Worm (Caenorhabditis elegans) whole organism, L3 larva: ENCODE measurements around the gene F57H12.5.

Experiments
- aly-2 ChIP-seq: fragments of 150-350 bp; optimal IDR thresholded peaks from 2 replicates; lab custom pipeline; 2014; ENCODE audit warnings: missing biosample characterization, missing genetic modification characterization
- lin-39 ChIP-seq: fragments of 150-350 bp; optimal IDR thresholded peaks from 2 replicates; lab custom pipeline; 2018; ENCODE audit warnings: missing biosample characterization, missing genetic modification reagents, missing genetic modification characterization
- nfya-1 ChIP-seq: sonication (generic microtip); optimal IDR thresholded peaks from 2 replicates; lab custom pipeline; 2017; ENCODE audit warnings: missing genetic modification characterization, mild to moderate bottlenecking, missing compliant biosample characterization, antibody characterized with exemption, moderate library complexity; ENCODE audit not compliant: insufficient read depth
- nhr-28 ChIP-seq: fragments of 150-350 bp; optimal IDR thresholded peaks from 2 replicates; lab custom pipeline; 2014; ENCODE audit warnings: missing biosample characterization, missing genetic modification characterization
- snpc-4 ChIP-seq: fragments of 150-350 bp; optimal IDR thresholded peaks from 2 replicates; lab custom pipeline; 2014; ENCODE audit warnings: missing biosample characterization, missing genetic modification characterization

DNA sequence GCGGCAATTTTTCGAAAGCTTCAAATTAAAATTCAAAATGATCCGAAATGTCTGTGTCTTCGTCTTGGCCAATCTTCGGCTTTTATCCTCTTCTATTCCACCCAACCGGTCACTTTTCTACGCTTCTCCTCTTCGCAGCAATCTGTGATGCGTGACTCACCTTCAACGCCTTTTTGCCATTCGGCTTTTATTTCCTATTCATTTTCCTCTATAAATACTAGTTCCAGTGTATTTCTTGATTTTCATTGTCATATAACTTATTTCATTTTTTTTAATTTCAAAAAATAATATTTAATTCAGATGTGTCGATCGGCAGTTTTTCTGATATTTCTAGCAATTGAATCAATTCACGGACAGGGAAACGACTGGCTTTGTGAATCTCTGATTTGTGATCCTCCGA lies 47.0 kb upstream of the F57H12.5 start, which contains the start of gene C49H3.16:
- TF ChIP-seq nhr-28 (no peak), aly-2 (no peak), nfya-1 (tag; lab: Kevin White, UChicago) (no peak), snpc-4 (tag; lab: Kevin White, UChicago) (no peak), lin-39 (tag; lab: Kevin White, UChicago) (no peak)
